Worm (Caenorhabditis elegans): ENCODE data around the gene Y75B8A.39.

- TF ChIP-seq ztf-23 (GFP tag; IDR thresholded peaks at IDR 0.05), result no peak
- no peak for TF ChIP-seq klf-2 (GFP tag; conservative IDR thresholded peaks at IDR 0.05)
- TF ChIP-seq tab-1 (GFP tag; IDR thresholded peaks at IDR 0.05), result no peak
- TF ChIP-seq T22C8.4 (GFP tag; IDR thresholded peaks at IDR 0.05), result no peak
- no peak for TF ChIP-seq flt-1 (GFP tag; IDR thresholded peaks at IDR 0.05)
Measured at ce11 chrIII:12304805-12305377, 8.1 kb upstream of the Y75B8A.39 start.

All from whole organism, midembryonic.